Worm (Caenorhabditis elegans): ENCODE results near the gene F54E7.6.

DNA sequence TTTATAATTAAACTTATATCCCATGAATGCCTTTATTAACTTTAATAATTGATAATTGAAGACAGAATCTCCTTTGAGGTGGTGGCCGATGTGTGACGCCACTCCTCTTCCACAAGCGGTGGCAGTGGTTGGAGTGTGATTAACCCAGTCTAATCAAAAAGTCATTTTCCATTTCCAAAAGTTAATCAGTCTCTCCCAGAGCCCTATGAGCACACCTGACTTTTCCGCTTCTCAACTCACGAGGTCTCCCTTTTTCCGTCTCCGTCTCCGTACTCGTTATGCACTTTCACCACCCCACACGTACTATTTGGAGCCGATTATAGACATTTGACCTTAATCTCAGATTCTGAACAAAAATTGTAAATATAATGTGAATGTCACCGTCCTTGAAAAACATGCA is 18.2 kb downstream of the F54E7.6 start:
- TF ChIP-seq ztf-23 (GFP tag; IDR thresholded peaks at IDR 0.05) = no peak
- TF ChIP-seq med-1 (GFP tag; optimal IDR thresholded peaks at IDR 0.05; ENCODE audit: insufficient read depth) = no peak
